Worm (Caenorhabditis elegans) whole organism, L4 larva: ENCODE measurements around the gene mxl-1.

Source experiments
- ZK546.5 ChIP-seq, 2 experiments: sonication (generic microtip); optimal IDR thresholded peaks; 2 replicates each; lab custom pipeline; 2017; ENCODE audit warnings: missing biosample characterization in 2 of 2, missing genetic modification characterization in 2 of 2
- daf-8 ChIP-seq: fragments of 200-800 bp; sonication (Bioruptor generic); IDR thresholded peaks from 2 replicates; pipeline ENCODE4 v1.3.6; 2022; ENCODE audit warnings: missing genetic modification characterization, missing compliant biosample characterization
- fos-1 ChIP-seq: fragments of 150-350 bp; optimal IDR thresholded peaks from 2 replicates; lab custom pipeline; 2014; ENCODE audit warnings: missing biosample characterization, missing genetic modification characterization
- pqm-1 ChIP-seq: sonication (generic microtip); optimal IDR thresholded peaks from 2 replicates; lab custom pipeline; 2017; ENCODE audit warnings: missing biosample characterization, missing genetic modification characterization
- ztf-11 ChIP-seq: fragments of 150-350 bp; optimal IDR thresholded peaks from 2 replicates; lab custom pipeline; 2014; ENCODE audit warnings: missing biosample characterization, missing genetic modification characterization

ce11 chrV:11234350-11234749 is 10.3 kb upstream of the mxl-1 start, which contains the start of gene T19B10.5:
- TF ChIP-seq ZK546.5 (tag; optimal IDR thresholded peaks at IDR 0.05; lab: Kevin White, UChicago) (no peak), fos-1 (tag; lab: Kevin White, UChicago) (no peak), pqm-1 (tag; lab: Kevin White, UChicago) (no peak), daf-8 (GFP tag; lab: Robert Waterston, UW) (no peak), ztf-11 (tag; lab: Kevin White, UChicago) (no peak)
